Worm (Caenorhabditis elegans): ENCODE measurements around the gene str-30.

ce11 chrV:3774653-3775052 is 49.8 kb downstream of the str-30 start:
- TF ChIP-seq klf-2 (GFP tag; conservative IDR thresholded peaks at IDR 0.05) (no peak), ztf-29 (GFP tag; IDR thresholded peaks at IDR 0.05) (no peak), med-1 (GFP tag; optimal IDR thresholded peaks at IDR 0.05; ENCODE audit: insufficient read depth) (no peak), T22C8.4 (GFP tag; IDR thresholded peaks at IDR 0.05) (no peak), cog-1 (tag; optimal IDR thresholded peaks at IDR 0.05) (no peak), tab-1 (GFP tag; IDR thresholded peaks at IDR 0.05) (no peak), flt-1 (GFP tag; IDR thresholded peaks at IDR 0.05) (no peak), ref-1 (GFP tag; conservative IDR thresholded peaks at IDR 0.05) (no peak)
